Fruit fly (Drosophila melanogaster): ENCODE data around the gene CG11089.

Gene CG11089

dm6 chr3R:24862065-24862464, 14.8 kb upstream of the CG11089 start, which contains the start of gene CG13640:
CG13640 (minus strand) TSS chr3R:24862165.
- TF ChIP-seq CG14711 (tag; optimal IDR thresholded peaks at IDR 0.05), result no peak
- no peak for TF ChIP-seq CG7101 (tag; optimal IDR thresholded peaks at IDR 0.05)
- no peak for TF ChIP-seq pad (GFP tag; optimal IDR thresholded peaks at IDR 0.05)
- TF ChIP-seq cnc (optimal IDR thresholded peaks at IDR 0.05), result no peak
- TF ChIP-seq CG33017 (tag; optimal IDR thresholded peaks at IDR 0.05), result no peak
- TF ChIP-seq tj (GFP tag; optimal IDR thresholded peaks at IDR 0.05), result no peak
- no peak for TF ChIP-seq toe (GFP tag; optimal IDR thresholded peaks at IDR 0.05)
- no peak for TF ChIP-seq CG1620 (GFP tag; optimal IDR thresholded peaks at IDR 0.05)
- TF ChIP-seq ovo (GFP tag; optimal IDR thresholded peaks at IDR 0.05), result no peak
- no peak for TF ChIP-seq CG12768 (GFP tag; optimal IDR thresholded peaks at IDR 0.05)
- no peak for TF ChIP-seq CG5204 (GFP tag; optimal IDR thresholded peaks at IDR 0.05)
- TF ChIP-seq Hr96 (GFP tag; optimal IDR thresholded peaks at IDR 0.05), result no peak
- TF ChIP-seq Mnt (GFP tag; optimal IDR thresholded peaks at IDR 0.05), result no peak
- TF ChIP-seq cic (GFP tag; optimal IDR thresholded peaks at IDR 0.05), result no peak
- TF ChIP-seq Clk (GFP tag; optimal IDR thresholded peaks at IDR 0.05), result no peak
- TF ChIP-seq kay (GFP tag; ENCODE audit: borderline replicate concordance), result no peak
- TF ChIP-seq Crg-1 (GFP tag; optimal IDR thresholded peaks at IDR 0.05), result no peak

dm6 chr3R:24862574-24863089, 14.2 kb upstream of the CG11089 start, which contains the start of gene CG7016:
CG7016 (plus strand) TSS chr3R:24862931.
- TF ChIP-seq pad (GFP tag; optimal IDR thresholded peaks at IDR 0.05), result no peak
- no peak for TF ChIP-seq CG7045 (GFP tag; optimal IDR thresholded peaks at IDR 0.05)
- TF ChIP-seq bab1 (GFP tag; optimal IDR thresholded peaks at IDR 0.05), result no peak
- TF ChIP-seq CG33017 (tag; optimal IDR thresholded peaks at IDR 0.05), result no peak
- TF ChIP-seq ovo (GFP tag; optimal IDR thresholded peaks at IDR 0.05), result no peak
- TF ChIP-seq Crg-1 (GFP tag; optimal IDR thresholded peaks at IDR 0.05), result no peak
- TF ChIP-seq CG14711 (tag; optimal IDR thresholded peaks at IDR 0.05), result no peak
- no peak for TF ChIP-seq CG11617 (GFP tag; optimal IDR thresholded peaks at IDR 0.05)
- no peak for TF ChIP-seq CG1620 (GFP tag; optimal IDR thresholded peaks at IDR 0.05)
- TF ChIP-seq Hr96 (GFP tag; optimal IDR thresholded peaks at IDR 0.05), result no peak
- no peak for TF ChIP-seq toe (GFP tag; optimal IDR thresholded peaks at IDR 0.05)
- no peak for TF ChIP-seq Mnt (GFP tag; optimal IDR thresholded peaks at IDR 0.05)
- no peak for TF ChIP-seq cnc (optimal IDR thresholded peaks at IDR 0.05)
- TF ChIP-seq CG12768 (GFP tag; optimal IDR thresholded peaks at IDR 0.05), result no peak
- no peak for TF ChIP-seq CG5204 (GFP tag; optimal IDR thresholded peaks at IDR 0.05)
- TF ChIP-seq CG7101 (tag; optimal IDR thresholded peaks at IDR 0.05), result no peak
- TF ChIP-seq tj (GFP tag; optimal IDR thresholded peaks at IDR 0.05), result no peak
- no peak for TF ChIP-seq kay (GFP tag; ENCODE audit: borderline replicate concordance)
- TF ChIP-seq Clk (GFP tag; optimal IDR thresholded peaks at IDR 0.05), result no peak

- TF ChIP-seq CG1620 (GFP tag; optimal IDR thresholded peaks at IDR 0.05) (no peak), kay (GFP tag; ENCODE audit: borderline replicate concordance) (no peak), toe (GFP tag; optimal IDR thresholded peaks at IDR 0.05) (no peak), CG12768 (GFP tag; optimal IDR thresholded peaks at IDR 0.05) (no peak), CG11617 (GFP tag; optimal IDR thresholded peaks at IDR 0.05) (no peak), CG33017 (tag; optimal IDR thresholded peaks at IDR 0.05) (no peak), pad (GFP tag; optimal IDR thresholded peaks at IDR 0.05) (no peak), Clk (GFP tag; optimal IDR thresholded peaks at IDR 0.05) (no peak), Mnt (GFP tag; optimal IDR thresholded peaks at IDR 0.05) (no peak)
These were observed 13.0 kb upstream of the CG11089 start for dm6 chr3R:24863894-24864293.

- TF ChIP-seq CG11617 (GFP tag; optimal IDR thresholded peaks at IDR 0.05) (peak; percentile 6), pad (GFP tag; optimal IDR thresholded peaks at IDR 0.05) (no peak), ovo (GFP tag; optimal IDR thresholded peaks at IDR 0.05) (no peak), bab1 (GFP tag; optimal IDR thresholded peaks at IDR 0.05) (no peak), CG12768 (GFP tag; optimal IDR thresholded peaks at IDR 0.05) (peak; percentile 16), CG7045 (GFP tag; optimal IDR thresholded peaks at IDR 0.05) (no peak), CG7101 (tag; optimal IDR thresholded peaks at IDR 0.05) (peak; percentile 65), CG14711 (tag; optimal IDR thresholded peaks at IDR 0.05) (peak; percentile 32), Crg-1 (GFP tag; optimal IDR thresholded peaks at IDR 0.05) (no peak), kay (GFP tag; ENCODE audit: borderline replicate concordance) (no peak), CG1620 (GFP tag; optimal IDR thresholded peaks at IDR 0.05) (no peak), Mnt (GFP tag; optimal IDR thresholded peaks at IDR 0.05) (peak; percentile 50), toe (GFP tag; optimal IDR thresholded peaks at IDR 0.05) (no peak), cnc (optimal IDR thresholded peaks at IDR 0.05) (no peak), Hr96 (GFP tag; optimal IDR thresholded peaks at IDR 0.05) (no peak), CG5204 (GFP tag; optimal IDR thresholded peaks at IDR 0.05) (no peak), cic (GFP tag; optimal IDR thresholded peaks at IDR 0.05) (peak; percentile 68), Clk (GFP tag; optimal IDR thresholded peaks at IDR 0.05) (no peak), tj (GFP tag; optimal IDR thresholded peaks at IDR 0.05) (peak; percentile 27), CG33017 (tag; optimal IDR thresholded peaks at IDR 0.05) (peak; percentile 70)
These were observed 12.0 kb upstream of the CG11089 start, which contains the start of the genes Srg1 and Elal for dm6 chr3R:24864719-24865400. Srg1 (minus strand) TSS chr3R:24864732. Elal (plus strand) TSS chr3R:24865350.

dm6 chr3R:24866976-24867375, 9.9 kb upstream of the CG11089 start:
- TF ChIP-seq pad (GFP tag; optimal IDR thresholded peaks at IDR 0.05), result no peak
- TF ChIP-seq bab1 (GFP tag; optimal IDR thresholded peaks at IDR 0.05), result no peak
- TF ChIP-seq cnc (optimal IDR thresholded peaks at IDR 0.05), result no peak
- TF ChIP-seq CG33017 (tag; optimal IDR thresholded peaks at IDR 0.05), result no peak
- no peak for TF ChIP-seq CG7045 (GFP tag; optimal IDR thresholded peaks at IDR 0.05)
- TF ChIP-seq CG1620 (GFP tag; optimal IDR thresholded peaks at IDR 0.05), result no peak
- TF ChIP-seq toe (GFP tag; optimal IDR thresholded peaks at IDR 0.05), result no peak
- no peak for TF ChIP-seq Mnt (GFP tag; optimal IDR thresholded peaks at IDR 0.05)
- no peak for TF ChIP-seq CG5204 (GFP tag; optimal IDR thresholded peaks at IDR 0.05)
- no peak for TF ChIP-seq CG7101 (tag; optimal IDR thresholded peaks at IDR 0.05)
- no peak for TF ChIP-seq CG14711 (tag; optimal IDR thresholded peaks at IDR 0.05)
- no peak for TF ChIP-seq tj (GFP tag; optimal IDR thresholded peaks at IDR 0.05)
- no peak for TF ChIP-seq ovo (GFP tag; optimal IDR thresholded peaks at IDR 0.05)
- no peak for TF ChIP-seq Hr96 (GFP tag; optimal IDR thresholded peaks at IDR 0.05)
- no peak for TF ChIP-seq Clk (GFP tag; optimal IDR thresholded peaks at IDR 0.05)
- no peak for TF ChIP-seq cic (GFP tag; optimal IDR thresholded peaks at IDR 0.05)
- no peak for TF ChIP-seq Crg-1 (GFP tag; optimal IDR thresholded peaks at IDR 0.05)
- TF ChIP-seq CG12768 (GFP tag; optimal IDR thresholded peaks at IDR 0.05), result no peak
- no peak for TF ChIP-seq kay (GFP tag; ENCODE audit: borderline replicate concordance)
- no peak for TF ChIP-seq CG11617 (GFP tag; optimal IDR thresholded peaks at IDR 0.05)
